Worm (Caenorhabditis elegans) whole organism, L4 larva: ENCODE data around the gene srsx-21.

Source experiments
- aha-1 ChIP-seq: fragments of 150-350 bp; peaks from one replicate; lab custom pipeline; 2014; ENCODE audit warnings: missing biosample characterization, missing genetic modification characterization
- nhr-28 ChIP-seq: fragments of 150-350 bp; optimal IDR thresholded peaks from 2 replicates; lab custom pipeline; 2014; ENCODE audit warnings: missing biosample characterization, missing genetic modification characterization

DNA sequence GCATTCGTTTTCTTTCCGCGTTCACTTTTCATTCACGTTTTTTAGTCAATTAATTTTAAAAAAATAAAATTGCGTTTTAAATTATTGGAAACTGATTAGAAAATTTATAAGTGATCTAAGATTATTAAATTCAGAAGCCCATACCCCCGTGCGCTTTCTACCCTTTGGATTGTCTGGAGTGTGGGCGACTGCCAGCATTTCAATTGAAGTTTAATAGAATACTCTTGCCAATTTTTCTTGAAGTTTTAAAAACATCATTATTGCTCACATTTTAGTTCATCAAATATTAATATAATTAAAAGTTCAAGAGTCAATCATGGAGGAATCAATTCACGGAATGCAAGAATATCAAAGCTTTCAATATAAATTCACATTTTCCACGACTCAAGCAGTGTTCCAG is 3.6 kb downstream of the srsx-21 start, which contains the start of gene sru-36:
- no peak for TF ChIP-seq aha-1
- TF ChIP-seq nhr-28 (tag; lab: Kevin White, UChicago), result no peak
